Worm (Caenorhabditis elegans) whole organism, L1 larva: ENCODE measurements around the gene W03G11.2.

Experiments
- F16B12.6 ChIP-seq: fragments of 150-350 bp; optimal IDR thresholded peaks from 2 replicates; lab custom pipeline; 2014; ENCODE audit warnings: missing biosample characterization, missing genetic modification characterization
- aha-1 ChIP-seq: fragments of 150-350 bp; optimal IDR thresholded peaks from 2 replicates; lab custom pipeline; 2014; ENCODE audit warnings: missing biosample characterization, missing genetic modification characterization
- alr-1 ChIP-seq: fragments of 200-800 bp; sonication (Bioruptor generic); optimal IDR thresholded peaks from 2 replicates; lab custom pipeline; 2018; ENCODE audit warnings: borderline replicate concordance, mild to moderate bottlenecking, missing genetic modification characterization, missing compliant biosample characterization
- ama-1 ChIP-seq: fragments of 150-350 bp; optimal IDR thresholded peaks from 2 replicates; lab custom pipeline; 2014
- blmp-1 ChIP-seq: fragments of 150-350 bp; optimal IDR thresholded peaks from 2 replicates; lab custom pipeline; 2014; ENCODE audit warnings: missing biosample characterization, missing genetic modification characterization
- ceh-63 ChIP-seq: fragments of 200-800 bp; sonication (Bioruptor generic); optimal IDR thresholded peaks from 2 replicates; lab custom pipeline; 2018; ENCODE audit warnings: mild to moderate bottlenecking, missing genetic modification characterization, missing compliant biosample characterization
- ceh-88 ChIP-seq: fragments of 200-800 bp; sonication (Bioruptor generic); IDR thresholded peaks from 2 replicates; pipeline ENCODE4 v1.3.6; 2022; ENCODE audit warnings: missing genetic modification characterization, missing compliant biosample characterization
- ces-1 ChIP-seq: fragments of 150-350 bp; optimal IDR thresholded peaks from 2 replicates; lab custom pipeline; 2014; ENCODE audit warnings: missing biosample characterization, missing genetic modification reagents, missing genetic modification characterization
- efl-1 ChIP-seq, 4 experiments: fragments of 150-350 bp; optimal IDR thresholded peaks in 3 of 4; peaks in 1 of 4; 1 replicate in 1 of 4; 2 replicates in 3 of 4; lab custom pipeline; 2014; ENCODE audit warnings: missing biosample characterization in 2 of 4, missing genetic modification characterization in 2 of 4, missing genetic modification reagents in 2 of 4
- elt-3 ChIP-seq, 6 experiments: fragments of 150-350 bp in 1 of 6; sonication (generic microtip); optimal IDR thresholded peaks; 2 replicates each; lab custom pipeline; 2017 to 2018; ENCODE audit warnings: missing biosample characterization in 6 of 6, missing genetic modification characterization in 6 of 6, inconsistent platforms in 1 of 6
- hlh-17 ChIP-seq: fragments of 200-800 bp; sonication (Bioruptor generic); optimal IDR thresholded peaks from 2 replicates; lab custom pipeline; 2018; ENCODE audit warnings: missing genetic modification characterization, mild to moderate bottlenecking, missing compliant biosample characterization, moderate library complexity, borderline replicate concordance
- hpl-2 ChIP-seq: fragments of 150-350 bp; optimal IDR thresholded peaks from 2 replicates; lab custom pipeline; 2014; ENCODE audit warnings: missing biosample characterization, missing genetic modification reagents, missing genetic modification characterization
- irx-1 ChIP-seq: sonication (generic microtip); optimal IDR thresholded peaks from 2 replicates; lab custom pipeline; 2016; ENCODE audit warnings: missing genetic modification characterization, missing compliant biosample characterization
- lin-15B ChIP-seq: fragments of 150-350 bp; sonication (generic microtip); optimal IDR thresholded peaks from 3 replicates; lab custom pipeline; 2014; ENCODE audit warnings: missing biosample characterization, missing genetic modification characterization
- lin-39 ChIP-seq: fragments of 150-350 bp; optimal IDR thresholded peaks from 2 replicates; lab custom pipeline; 2014; ENCODE audit warnings: missing biosample characterization, missing genetic modification reagents, missing genetic modification characterization
- lir-3 ChIP-seq: sonication (generic microtip); optimal IDR thresholded peaks from 2 replicates; lab custom pipeline; 2016; ENCODE audit warnings: mild to moderate bottlenecking, missing genetic modification characterization, moderate library complexity, missing compliant biosample characterization; ENCODE audit not compliant: poor library complexity
- lsy-2 ChIP-seq, 2 experiments: fragments of 150-350 bp; optimal IDR thresholded peaks; 2 replicates each; lab custom pipeline; 2014; ENCODE audit warnings: missing biosample characterization in 2 of 2, missing genetic modification characterization in 2 of 2
- mep-1 ChIP-seq: fragments of 150-350 bp; optimal IDR thresholded peaks from 2 replicates; lab custom pipeline; 2014; ENCODE audit warnings: missing biosample characterization, missing genetic modification characterization
- nhr-20 ChIP-seq: sonication (generic microtip); optimal IDR thresholded peaks from 2 replicates; lab custom pipeline; 2016; ENCODE audit warnings: mild to moderate bottlenecking, missing genetic modification characterization, missing compliant biosample characterization
- nhr-28 ChIP-seq: fragments of 150-350 bp; optimal IDR thresholded peaks from 2 replicates; lab custom pipeline; 2014; ENCODE audit warnings: missing biosample characterization, missing genetic modification characterization
- nhr-77 ChIP-seq: fragments of 150-350 bp; optimal IDR thresholded peaks from 2 replicates; lab custom pipeline; 2014; ENCODE audit warnings: missing biosample characterization, missing genetic modification characterization
- nhr-84 ChIP-seq: sonication (generic microtip); optimal IDR thresholded peaks from 2 replicates; lab custom pipeline; 2017; ENCODE audit warnings: missing biosample characterization, missing genetic modification characterization
- nhr-90 ChIP-seq: sonication (generic microtip); optimal IDR thresholded peaks from 2 replicates; lab custom pipeline; 2016; ENCODE audit warnings: mild to moderate bottlenecking, missing genetic modification characterization, missing compliant biosample characterization; ENCODE audit not compliant: poor library complexity
- pax-3 ChIP-seq: fragments of 200-800 bp; sonication (Bioruptor generic); optimal IDR thresholded peaks from 2 replicates; lab custom pipeline; 2018; ENCODE audit warnings: mild to moderate bottlenecking, missing genetic modification characterization, moderate library complexity, missing compliant biosample characterization
- skn-1 ChIP-seq: fragments of 150-350 bp; optimal IDR thresholded peaks from 2 replicates; lab custom pipeline; 2014; ENCODE audit warnings: missing biosample characterization, missing genetic modification characterization
- sptf-1 ChIP-seq: fragments of 150-350 bp; optimal IDR thresholded peaks from 2 replicates; lab custom pipeline; 2014; ENCODE audit warnings: missing biosample characterization, missing genetic modification characterization
- sup-37 ChIP-seq: fragments of 200-800 bp; sonication (Bioruptor generic); optimal IDR thresholded peaks from 2 replicates; lab custom pipeline; 2018; ENCODE audit warnings: mild to moderate bottlenecking, missing genetic modification characterization, missing compliant biosample characterization
- unc-130 ChIP-seq: fragments of 150-350 bp; optimal IDR thresholded peaks from 2 replicates; lab custom pipeline; 2017; ENCODE audit warnings: missing biosample characterization, missing genetic modification characterization, inconsistent platforms
- unc-30 ChIP-seq: sonication (generic microtip); optimal IDR thresholded peaks from 2 replicates; lab custom pipeline; 2017; ENCODE audit warnings: missing biosample characterization, missing genetic modification characterization
- unc-86 ChIP-seq: sonication (generic microtip); optimal IDR thresholded peaks from 2 replicates; lab custom pipeline; 2016; ENCODE audit warnings: missing genetic modification characterization, missing compliant biosample characterization
- xbp-1 ChIP-seq: sonication (generic microtip); optimal IDR thresholded peaks from 2 replicates; lab custom pipeline; 2016; ENCODE audit warnings: missing genetic modification characterization, missing compliant biosample characterization

The W03G11.2 gene

ce11 chrX:12142569-12142968, 34.2 kb upstream of the W03G11.2 start, which contains the start of gene M153.3:
TSS of gene M153.3 (plus strand) at chrX:12142869.
- TF ChIP-seq sptf-1 (tag; lab: Kevin White, UChicago), result no peak
- no peak for TF ChIP-seq ces-1 (GFP tag; lab: Kevin White, UChicago)
- TF ChIP-seq skn-1, result no peak
- TF ChIP-seq lin-15B (tag; lab: Kevin White, UChicago), result no peak
- no peak for TF ChIP-seq nhr-20
- no peak for TF ChIP-seq F16B12.6 (tag; lab: Kevin White, UChicago)
- TF ChIP-seq nhr-28 (tag; lab: Kevin White, UChicago), result no peak
- no peak for TF ChIP-seq nhr-77
- TF ChIP-seq nhr-90 (tag; lab: Kevin White, UChicago), result no peak
- no peak for TF ChIP-seq ama-1 (lab: Kevin White, UChicago)
- no peak for TF ChIP-seq lin-39
- TF ChIP-seq hpl-2 (GFP tag; lab: Kevin White, UChicago), result no peak

ce11 chrX:12141051-12141450, 32.6 kb upstream of the W03G11.2 start, which contains the start of gene lyst-1:
TSS of gene lyst-1 (minus strand) at chrX:12141151.
- TF ChIP-seq elt-3 (tag; optimal IDR thresholded peaks at IDR 0.05; lab: Kevin White, UChicago), result no peak
- no peak for TF ChIP-seq unc-86 (tag; lab: Kevin White, UChicago)

- no peak for TF ChIP-seq unc-130 (tag; lab: Kevin White, UChicago)
Measured at ce11 chrX:12125308-12125707, 16.9 kb upstream of the W03G11.2 start, which contains the start of gene lgc-18. TSS of gene lgc-18 (plus strand) at chrX:12125608.

ce11 chrX:12123152-12123551, 14.7 kb upstream of the W03G11.2 start, which contains the start of gene T01H10.11:
TSS of gene T01H10.11 (plus strand) at chrX:12123452.
- TF ChIP-seq lsy-2 (tag; optimal IDR thresholded peaks at IDR 0.05; lab: Kevin White, UChicago), result no peak

ce11 chrX:12121285-12121684, 12.9 kb upstream of the W03G11.2 start, which contains the start of gene lgc-17:
TSS of gene lgc-17 (plus strand) at chrX:12121585.
- no peak for TF ChIP-seq irx-1 (tag; lab: Kevin White, UChicago)
- TF ChIP-seq unc-86 (tag; lab: Kevin White, UChicago), result no peak
- no peak for TF ChIP-seq unc-30 (tag; lab: Kevin White, UChicago)
- TF ChIP-seq ces-1 (GFP tag; lab: Kevin White, UChicago), result no peak
- no peak for TF ChIP-seq aha-1 (tag; lab: Kevin White, UChicago)
- TF ChIP-seq sup-37 (GFP tag; lab: Kevin White, UChicago), result no peak
- no peak for TF ChIP-seq nhr-28 (tag; lab: Kevin White, UChicago)
- TF ChIP-seq alr-1 (tag; lab: Kevin White, UChicago), result no peak
- TF ChIP-seq pax-3 (tag; lab: Kevin White, UChicago), result no peak
- TF ChIP-seq blmp-1 (tag; lab: Kevin White, UChicago), result no peak
- no peak for TF ChIP-seq hlh-17 (GFP tag; lab: Kevin White, UChicago)
- no peak for TF ChIP-seq lir-3 (tag; lab: Kevin White, UChicago)

ce11 chrX:12118340-12118739, 9.9 kb upstream of the W03G11.2 start, which contains the start of gene lgc-16:
TSS of gene lgc-16 (plus strand) at chrX:12118640.
- TF ChIP-seq nhr-84 (tag; lab: Kevin White, UChicago) (no peak), ceh-63 (GFP tag; lab: Kevin White, UChicago) (no peak), pax-3 (tag; lab: Kevin White, UChicago) (no peak), xbp-1 (tag; lab: Kevin White, UChicago) (no peak), mep-1 (tag; lab: Kevin White, UChicago) (no peak), ceh-88 (GFP tag; lab: Robert Waterston, UW) (no peak), efl-1 (optimal IDR thresholded peaks at IDR 0.05; lab: Kevin White, UChicago) (no peak), efl-1 (GFP tag; optimal IDR thresholded peaks at IDR 0.05 in 1 of 2; lab: Kevin White, UChicago) (peak in 1 of 2 experiments; percentile 37)
- TF ChIP-seq, all 84 proteins: peak for 1
